Worm (Caenorhabditis elegans) whole organism, young adult: ENCODE measurements around the gene daf-41.

ENCODE experiments used
- B0019.2 ChIP-seq: fragments of 200-800 bp; sonication (Bioruptor generic); conservative IDR thresholded peaks from 2 replicates; pipeline ENCODE4 v1.3.6; 2022; ENCODE audit warnings: missing genetic modification reagents, missing genetic modification characterization, missing compliant biosample characterization
- F33H1.4 ChIP-seq: fragments of 200-800 bp; sonication (Bioruptor generic); IDR thresholded peaks from 2 replicates; pipeline ENCODE4 v1.3.6; 2022; ENCODE audit warnings: missing genetic modification reagents, missing genetic modification characterization, missing compliant biosample characterization
- F52B5.7 ChIP-seq: sonication (generic microtip); optimal IDR thresholded peaks from 2 replicates; lab custom pipeline; 2016; ENCODE audit warnings: mild to moderate bottlenecking, missing genetic modification characterization, missing compliant biosample characterization
- F57A8.1 ChIP-seq: fragments of 200-800 bp; sonication (Bioruptor generic); optimal IDR thresholded peaks from 2 replicates; lab custom pipeline; 2018; ENCODE audit warnings: mild to moderate bottlenecking, missing genetic modification characterization, moderate library complexity, missing compliant biosample characterization
- F57C9.4 ChIP-seq: sonication (generic microtip); optimal IDR thresholded peaks from 2 replicates; lab custom pipeline; 2017; ENCODE audit warnings: mild to moderate bottlenecking, missing genetic modification characterization, missing compliant biosample characterization
- K12H6.12 ChIP-seq: fragments of 200-800 bp; sonication (Bioruptor generic); optimal IDR thresholded peaks from 2 replicates; lab custom pipeline; 2018; ENCODE audit warnings: mild to moderate bottlenecking, missing genetic modification characterization, missing compliant biosample characterization
- Y53G8AR.9 ChIP-seq: fragments of 200-800 bp; sonication (Bioruptor generic); conservative IDR thresholded peaks from 2 replicates; pipeline ENCODE4 v1.3.6; 2022; ENCODE audit warnings: missing genetic modification reagents, missing genetic modification characterization, missing compliant biosample characterization
- Y95B8A.8 ChIP-seq: fragments of 200-800 bp; sonication (Bioruptor generic); IDR thresholded peaks from 2 replicates; pipeline ENCODE4 v1.3.6; 2022; ENCODE audit warnings: missing genetic modification reagents, missing genetic modification characterization, missing compliant biosample characterization
- akir-1 ChIP-seq: fragments of 200-800 bp; sonication (Bioruptor generic); optimal IDR thresholded peaks from 2 replicates; lab custom pipeline; 2018; ENCODE audit warnings: mild to moderate bottlenecking, missing genetic modification characterization, moderate library complexity, missing compliant biosample characterization
- aptf-3 ChIP-seq: fragments of 200-800 bp; sonication (Bioruptor generic); IDR thresholded peaks from 2 replicates; pipeline ENCODE4 v1.3.6; 2022; ENCODE audit warnings: missing genetic modification characterization, missing compliant biosample characterization
- atf-7 ChIP-seq: sonication (generic microtip); optimal IDR thresholded peaks from 2 replicates; lab custom pipeline; 2017; ENCODE audit warnings: mild to moderate bottlenecking, missing genetic modification characterization, missing compliant biosample characterization
- bed-2 ChIP-seq: fragments of 200-800 bp; sonication (Bioruptor generic); IDR thresholded peaks from 2 replicates; pipeline ENCODE4 v1.3.6; 2022; ENCODE audit warnings: missing genetic modification reagents, missing genetic modification characterization, missing compliant biosample characterization
- cebp-1 ChIP-seq, 2 experiments: fragments of 200-800 bp in 1 of 2; sonication (Bioruptor generic) in 1 of 2; sonication (generic microtip) in 1 of 2; IDR thresholded peaks in 1 of 2; optimal IDR thresholded peaks in 1 of 2; 2 replicates each; pipeline versions ENCODE4 v1.3.6 to Lab custom; 2017 to 2022; ENCODE audit warnings: missing compliant biosample characterization in 2 of 2, missing genetic modification characterization in 2 of 2, mild to moderate bottlenecking in 1 of 2, missing genetic modification reagents in 1 of 2, moderate library complexity in 1 of 2
- ceh-100 ChIP-seq: fragments of 200-800 bp; sonication (Bioruptor generic); IDR thresholded peaks from 2 replicates; pipeline ENCODE4 v1.3.6; 2022; ENCODE audit warnings: missing genetic modification reagents, missing genetic modification characterization, missing compliant biosample characterization
- ceh-27 ChIP-seq: fragments of 200-800 bp; sonication (Bioruptor generic); optimal IDR thresholded peaks from 2 replicates; lab custom pipeline; 2018; ENCODE audit warnings: mild to moderate bottlenecking, missing genetic modification characterization, moderate library complexity, missing compliant biosample characterization
- ceh-40 ChIP-seq: fragments of 200-800 bp; sonication (Bioruptor generic); IDR thresholded peaks from 2 replicates; pipeline ENCODE4 v1.3.6; 2022; ENCODE audit warnings: missing genetic modification characterization, missing compliant biosample characterization
- ceh-91 ChIP-seq: fragments of 200-800 bp; sonication (Bioruptor generic); IDR thresholded peaks from 2 replicates; pipeline ENCODE4 v1.3.6; 2022; ENCODE audit warnings: missing genetic modification reagents, missing genetic modification characterization, missing compliant biosample characterization
- die-1 ChIP-seq: sonication (generic microtip); optimal IDR thresholded peaks from 2 replicates; lab custom pipeline; 2016; ENCODE audit warnings: missing genotype, mild to moderate bottlenecking, missing genetic modification characterization, missing compliant biosample characterization
- dpff-1 ChIP-seq: sonication (generic microtip); optimal IDR thresholded peaks from 2 replicates; lab custom pipeline; 2017; ENCODE audit warnings: mild to moderate bottlenecking, missing genetic modification characterization, missing compliant biosample characterization
- dpl-1 ChIP-seq: fragments of 150-350 bp; optimal IDR thresholded peaks from 2 replicates; lab custom pipeline; 2014; ENCODE audit warnings: missing biosample characterization, missing genetic modification reagents, missing genetic modification characterization
- efl-1 ChIP-seq: fragments of 150-350 bp; optimal IDR thresholded peaks from 2 replicates; lab custom pipeline; 2014; ENCODE audit warnings: missing biosample characterization, missing genetic modification reagents, missing genetic modification characterization
- egl-18 ChIP-seq: fragments of 200-800 bp; sonication (Bioruptor generic); IDR thresholded peaks from 2 replicates; pipeline ENCODE4 v1.3.6; 2022; ENCODE audit warnings: missing genetic modification reagents, missing genetic modification characterization, missing compliant biosample characterization
- egl-44 ChIP-seq: fragments of 200-800 bp; sonication (Bioruptor generic); IDR thresholded peaks from 2 replicates; pipeline ENCODE4 v1.3.6; 2022; ENCODE audit warnings: missing genetic modification reagents, missing genetic modification characterization, missing compliant biosample characterization
- fkh-3 ChIP-seq: sonication (generic microtip); optimal IDR thresholded peaks from 2 replicates; lab custom pipeline; 2016; ENCODE audit warnings: mild to moderate bottlenecking, missing genetic modification characterization, missing compliant biosample characterization
- him-1 ChIP-seq: sonication (generic microtip); optimal IDR thresholded peaks from 2 replicates; lab custom pipeline; 2016; ENCODE audit warnings: missing genotype, missing genetic modification reagents, missing genetic modification characterization, missing compliant biosample characterization
- hlh-12 ChIP-seq: sonication (generic microtip); optimal IDR thresholded peaks from 2 replicates; lab custom pipeline; 2016; ENCODE audit warnings: missing genetic modification characterization, missing compliant biosample characterization
- lin-26 ChIP-seq: fragments of 200-800 bp; sonication (Bioruptor generic); IDR thresholded peaks from 2 replicates; pipeline ENCODE4 v1.3.6; 2022; ENCODE audit warnings: missing genetic modification reagents, missing genetic modification characterization, missing compliant biosample characterization
- lin-35 ChIP-seq, 3 experiments: fragments of 150-350 bp in 2 of 3; sonication (generic microtip) in 1 of 3; optimal IDR thresholded peaks; 2 replicates each; lab custom pipeline; 2014 to 2018; ENCODE audit warnings: missing biosample characterization in 3 of 3, missing genetic modification characterization in 3 of 3, missing genetic modification reagents in 3 of 3
- lsy-27 ChIP-seq: sonication (generic microtip); optimal IDR thresholded peaks from 2 replicates; lab custom pipeline; 2017; ENCODE audit warnings: missing genetic modification characterization, mild to moderate bottlenecking, missing compliant biosample characterization, antibody characterized with exemption, missing genotype, borderline replicate concordance; ENCODE audit not compliant: insufficient read depth
- madf-3 ChIP-seq: fragments of 200-800 bp; sonication (Bioruptor generic); IDR thresholded peaks from 2 replicates; pipeline ENCODE4 v1.3.6; 2022; ENCODE audit warnings: missing genetic modification reagents, missing genetic modification characterization, missing compliant biosample characterization
- nfya-2 ChIP-seq: fragments of 200-800 bp; sonication (Bioruptor generic); IDR thresholded peaks from 2 replicates; pipeline ENCODE4 v1.3.6; 2022; ENCODE audit warnings: missing genetic modification reagents, missing genetic modification characterization, missing compliant biosample characterization
- nhr-80 ChIP-seq: sonication (generic microtip); optimal IDR thresholded peaks from 2 replicates; lab custom pipeline; 2016; ENCODE audit warnings: missing genetic modification characterization, missing compliant biosample characterization
- nhr-90 ChIP-seq: sonication (generic microtip); optimal IDR thresholded peaks from 2 replicates; lab custom pipeline; 2016; ENCODE audit warnings: missing genotype, mild to moderate bottlenecking, missing genetic modification characterization, missing compliant biosample characterization
- rcor-1 ChIP-seq: fragments of 200-800 bp; sonication (Bioruptor generic); IDR thresholded peaks from 2 replicates; pipeline ENCODE4 v1.3.6; 2022; ENCODE audit warnings: missing genetic modification reagents, missing genetic modification characterization, missing compliant biosample characterization
- rpc-1 ChIP-seq, 2 experiments: fragments of 150-350 bp in 1 of 2; sonication (generic microtip) in 1 of 2; optimal IDR thresholded peaks; 2 replicates each; lab custom pipeline; 2014 to 2018; ENCODE audit warnings: missing biosample characterization in 1 of 2, missing genetic modification characterization in 1 of 2, missing genetic modification reagents in 1 of 2, missing genotype in 1 of 2
- sdz-38 ChIP-seq: sonication (generic microtip); optimal IDR thresholded peaks from 2 replicates; lab custom pipeline; 2016; ENCODE audit warnings: missing genotype, missing genetic modification characterization, missing compliant biosample characterization
- snpc-1.3 ChIP-seq: sonication (generic microtip); optimal IDR thresholded peaks from 2 replicates; lab custom pipeline; 2017; ENCODE audit warnings: missing genetic modification characterization, mild to moderate bottlenecking, missing compliant biosample characterization, antibody characterized with exemption, moderate library complexity, missing genotype, missing genetic modification reagents; ENCODE audit not compliant: insufficient read depth
- snpc-3.4 ChIP-seq: sonication (generic microtip); optimal IDR thresholded peaks from 2 replicates; lab custom pipeline; 2017; ENCODE audit warnings: missing genetic modification characterization, mild to moderate bottlenecking, missing compliant biosample characterization, antibody characterized with exemption, moderate library complexity, missing genotype, missing genetic modification reagents
- sptf-2 ChIP-seq: fragments of 200-800 bp; sonication (Bioruptor generic); optimal IDR thresholded peaks from 2 replicates; lab custom pipeline; 2018; ENCODE audit warnings: mild to moderate bottlenecking, missing genetic modification characterization, missing compliant biosample characterization
- tbp1 ChIP-seq: fragments of 200-800 bp; sonication (Bioruptor generic); optimal IDR thresholded peaks from 2 replicates; lab custom pipeline; 2018; ENCODE audit warnings: mild to moderate bottlenecking, missing genetic modification characterization, missing compliant biosample characterization
- tlf-1 ChIP-seq: fragments of 200-800 bp; sonication (Bioruptor generic); optimal IDR thresholded peaks from 2 replicates; lab custom pipeline; 2018; ENCODE audit warnings: mild to moderate bottlenecking, missing genetic modification characterization, missing compliant biosample characterization
- unc-62 ChIP-seq: fragments of 150-350 bp; optimal IDR thresholded peaks from 2 replicates; lab custom pipeline; 2014; ENCODE audit warnings: missing biosample characterization, missing genetic modification reagents, missing genetic modification characterization
- ztf-18 ChIP-seq: sonication (generic microtip); optimal IDR thresholded peaks from 2 replicates; lab custom pipeline; 2016; ENCODE audit warnings: missing genotype, mild to moderate bottlenecking, missing genetic modification characterization, missing compliant biosample characterization
- ztf-25 ChIP-seq: fragments of 200-800 bp; sonication (Bioruptor generic); IDR thresholded peaks from 2 replicates; pipeline ENCODE4 v1.3.6; 2022; ENCODE audit warnings: missing genetic modification reagents, missing genetic modification characterization, missing compliant biosample characterization
- ztf-26 ChIP-seq: sonication (generic microtip); optimal IDR thresholded peaks from 2 replicates; lab custom pipeline; 2017; ENCODE audit warnings: missing genetic modification characterization, missing compliant biosample characterization
- ztf-28 ChIP-seq: fragments of 200-800 bp; sonication (Bioruptor generic); IDR thresholded peaks from 2 replicates; pipeline ENCODE4 v1.3.6; 2022; ENCODE audit warnings: missing genetic modification reagents, missing genetic modification characterization, missing compliant biosample characterization
- ztf-3 ChIP-seq: fragments of 200-800 bp; sonication (Bioruptor generic); optimal IDR thresholded peaks from 2 replicates; lab custom pipeline; 2018; ENCODE audit warnings: mild to moderate bottlenecking, missing genetic modification characterization, missing compliant biosample characterization

daf-41 gene

ce11 chrIII:5305725-5306124 lies 31.2 kb upstream of the daf-41 start (continued):
- TF ChIP-seq aptf-3 (GFP tag; lab: Robert Waterston, UW) (peak; percentile 83; the same call in 1 of the 2 replicates), F57C9.4 (no peak), him-1 (peak; percentile 85), ztf-3 (GFP tag; lab: Kevin White, UChicago) (no peak), ztf-25 (GFP tag; lab: Robert Waterston, UW) (peak; percentile 99), F33H1.4 (GFP tag; lab: Robert Waterston, UW) (peak; percentile 68), lin-26 (GFP tag; lab: Robert Waterston, UW) (peak; percentile 98), sptf-2 (no peak), hlh-12 (tag; lab: Kevin White, UChicago) (peak; percentile 61), egl-44 (peak; percentile 87; the same call in 1 of the 2 replicates), tbp1 (GFP tag; lab: Kevin White, UChicago) (peak; percentile 100), unc-62 (no peak), snpc-3.4 (tag; lab: Kevin White, UChicago) (peak; percentile 80), die-1 (tag; lab: Kevin White, UChicago) (peak; percentile 97), madf-3 (GFP tag; lab: Robert Waterston, UW) (peak; percentile 83), Y53G8AR.9 (GFP tag; lab: Robert Waterston, UW) (peak; percentile 68; the same call in 1 of the 2 replicates), nhr-90 (tag; lab: Kevin White, UChicago) (peak; percentile 95), ztf-18 (tag; lab: Kevin White, UChicago) (peak; percentile 80), fkh-3 (tag; lab: Kevin White, UChicago) (peak; percentile 81), dpl-1 (peak; percentile 23), lin-35 (GFP tag; optimal IDR thresholded peaks at IDR 0.05; lab: Kevin White, UChicago) (peak in 1 of 3 experiments; percentile 43), F52B5.7 (tag; lab: Kevin White, UChicago) (peak; percentile 83), akir-1 (GFP tag; lab: Kevin White, UChicago) (no peak), dpff-1 (tag; lab: Kevin White, UChicago) (no peak), bed-2 (GFP tag; lab: Robert Waterston, UW) (no peak), nhr-80 (peak; percentile 30), efl-1 (peak; percentile 11), sdz-38 (tag; lab: Kevin White, UChicago) (no peak), rcor-1 (GFP tag; lab: Robert Waterston, UW) (peak; percentile 70), atf-7 (tag; lab: Kevin White, UChicago) (peak; percentile 21), ceh-40 (GFP tag; lab: Robert Waterston, UW) (peak; percentile 91), rpc-1 (optimal IDR thresholded peaks at IDR 0.05; lab: Kevin White, UChicago) (peak; percentile 89), rpc-1 (tag; optimal IDR thresholded peaks at IDR 0.05; lab: Kevin White, UChicago) (peak; percentile 97), tlf-1 (GFP tag; lab: Kevin White, UChicago) (peak; percentile 49), B0019.2 (0 out of 2 replicates have a peak, but pooled peaks have one; percentile 27), lsy-27 (tag; lab: Kevin White, UChicago) (no peak), ceh-91 (peak; percentile 48; the same call in 1 of the 2 replicates), ceh-27 (GFP tag; lab: Kevin White, UChicago) (peak; percentile 64), ztf-28 (peak; percentile 83; the same call in 1 of the 2 replicates), ceh-100 (GFP tag; lab: Robert Waterston, UW) (0 out of 2 replicates have a peak, but pooled peaks have one; percentile 41), ztf-26 (tag; lab: Kevin White, UChicago) (peak; percentile 29), cebp-1 (GFP tag; IDR thresholded peaks at IDR 0.05; lab: Robert Waterston, UW) (peak; percentile 66; the same call in 1 of the 2 replicates), cebp-1 (tag; optimal IDR thresholded peaks at IDR 0.05; lab: Kevin White, UChicago) (peak; percentile 77), F57A8.1 (GFP tag; lab: Kevin White, UChicago) (peak; percentile 69), snpc-1.3 (tag; lab: Kevin White, UChicago) (peak; percentile 75), egl-18 (GFP tag; lab: Robert Waterston, UW) (no peak), K12H6.12 (peak; percentile 24), Y95B8A.8 (peak; percentile 80; the same call in 1 of the 2 replicates), nfya-2 (no peak)
